Worm (Caenorhabditis elegans) whole organism, L1 larva: ENCODE data around the gene C13G3.1.

ENCODE experiments used
- aly-2 ChIP-seq: fragments of 150-350 bp; optimal IDR thresholded peaks from 2 replicates; lab custom pipeline; 2014; ENCODE audit warnings: missing biosample characterization, missing genetic modification characterization
- elt-2 ChIP-seq: sonication (generic microtip); optimal IDR thresholded peaks from 2 replicates; lab custom pipeline; 2016; ENCODE audit warnings: missing genetic modification characterization, mild to moderate bottlenecking, inconsistent platforms, missing compliant biosample characterization, missing genetic modification reagents
- lsy-2 ChIP-seq, 2 experiments: fragments of 150-350 bp; optimal IDR thresholded peaks; 2 replicates each; lab custom pipeline; 2014; ENCODE audit warnings: missing biosample characterization in 2 of 2, missing genetic modification characterization in 2 of 2
- sptf-1 ChIP-seq: fragments of 150-350 bp; optimal IDR thresholded peaks from 2 replicates; lab custom pipeline; 2014; ENCODE audit warnings: missing biosample characterization, missing genetic modification characterization
- unc-86 ChIP-seq: sonication (generic microtip); optimal IDR thresholded peaks from 2 replicates; lab custom pipeline; 2016; ENCODE audit warnings: missing genetic modification characterization, missing compliant biosample characterization
- ztf-11 ChIP-seq, 2 experiments: sonication (generic microtip); optimal IDR thresholded peaks; 2 replicates each; lab custom pipeline; 2016 to 2017; ENCODE audit warnings: missing genetic modification characterization in 2 of 2, missing biosample characterization in 1 of 2, missing compliant biosample characterization in 1 of 2
- ztf-4 ChIP-seq: fragments of 150-350 bp; optimal IDR thresholded peaks from 2 replicates; lab custom pipeline; 2014; ENCODE audit warnings: missing biosample characterization, missing genetic modification characterization

DNA sequence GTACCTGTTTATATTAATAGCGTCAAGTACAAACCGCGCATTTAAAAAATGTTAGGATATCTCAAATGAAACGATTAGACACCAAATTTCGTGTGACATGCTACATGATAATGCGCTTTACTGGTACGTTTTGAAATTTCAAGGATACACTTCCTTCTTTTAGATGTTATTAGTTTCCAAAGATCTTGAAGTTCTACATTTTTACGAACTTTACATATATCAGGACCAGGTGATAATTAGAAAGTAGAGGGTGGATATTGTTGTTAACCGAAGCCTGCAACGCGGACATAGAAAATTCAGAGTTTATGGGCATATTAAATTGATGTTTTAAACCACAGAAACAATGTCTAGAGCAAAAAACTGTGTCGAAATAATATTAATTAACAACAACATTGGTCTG, 914 bp upstream of the C13G3.1 start:
- TF ChIP-seq lsy-2 (tag; optimal IDR thresholded peaks at IDR 0.05; lab: Kevin White, UChicago) (no peak), ztf-4 (tag; lab: Kevin White, UChicago) (no peak), ztf-11 (tag; optimal IDR thresholded peaks at IDR 0.05; lab: Kevin White, UChicago) (no peak), sptf-1 (no peak), unc-86 (tag; lab: Kevin White, UChicago) (no peak), aly-2 (tag; lab: Kevin White, UChicago) (no peak), elt-2 (no peak)
